Worm (Caenorhabditis elegans) whole organism, L1 larva: ENCODE measurements around the gene srh-148.
A peak's percentile ranks its signal among the peaks of the same experiment; 100 is the strongest.

Experiments used
- C34B4.2 ChIP-seq: sonication (generic microtip); optimal IDR thresholded peaks from 2 replicates; lab custom pipeline; 2017; ENCODE audit warnings: mild to moderate bottlenecking, missing genetic modification characterization, missing compliant biosample characterization
- F16B12.6 ChIP-seq: fragments of 150-350 bp; optimal IDR thresholded peaks from 2 replicates; lab custom pipeline; 2014; ENCODE audit warnings: missing biosample characterization, missing genetic modification characterization
- aly-2 ChIP-seq: fragments of 150-350 bp; optimal IDR thresholded peaks from 2 replicates; lab custom pipeline; 2014; ENCODE audit warnings: missing biosample characterization, missing genetic modification characterization
- ama-1 ChIP-seq: fragments of 150-350 bp; optimal IDR thresholded peaks from 2 replicates; lab custom pipeline; 2014
- ces-1 ChIP-seq: fragments of 150-350 bp; optimal IDR thresholded peaks from 2 replicates; lab custom pipeline; 2014; ENCODE audit warnings: missing biosample characterization, missing genetic modification reagents, missing genetic modification characterization
- dpl-1 ChIP-seq, 3 experiments: fragments of 150-350 bp in 2 of 3; sonication (generic microtip) in 1 of 3; optimal IDR thresholded peaks; 2 replicates each; lab custom pipeline; 2014 to 2017; ENCODE audit warnings: missing biosample characterization in 3 of 3, missing genetic modification characterization in 3 of 3, missing genetic modification reagents in 3 of 3
- dsc-1 ChIP-seq: sonication (generic microtip); optimal IDR thresholded peaks from 2 replicates; lab custom pipeline; 2016; ENCODE audit warnings: mild to moderate bottlenecking, missing genetic modification characterization, missing compliant biosample characterization
- egl-27 ChIP-seq, 2 experiments: fragments of 150-350 bp in 1 of 2; sonication (generic microtip); optimal IDR thresholded peaks; 3 replicates each; lab custom pipeline; 2017 to 2018; ENCODE audit warnings: missing biosample characterization in 2 of 2, missing genetic modification characterization in 2 of 2, missing genetic modification reagents in 2 of 2
- elt-2 ChIP-seq: sonication (generic microtip); optimal IDR thresholded peaks from 2 replicates; lab custom pipeline; 2016; ENCODE audit warnings: missing genetic modification characterization, mild to moderate bottlenecking, inconsistent platforms, missing compliant biosample characterization, missing genetic modification reagents
- fkh-8 ChIP-seq: sonication (generic microtip); optimal IDR thresholded peaks from 2 replicates; lab custom pipeline; 2016; ENCODE audit warnings: mild to moderate bottlenecking, missing genetic modification characterization, missing compliant biosample characterization
- fos-1 ChIP-seq: fragments of 150-350 bp; optimal IDR thresholded peaks from 2 replicates; lab custom pipeline; 2014; ENCODE audit warnings: missing biosample characterization, missing genetic modification characterization
- hlh-4 ChIP-seq: sonication (generic microtip); optimal IDR thresholded peaks from 2 replicates; lab custom pipeline; 2016; ENCODE audit warnings: mild to moderate bottlenecking, missing genetic modification characterization, missing compliant biosample characterization
- hpl-2 ChIP-seq: fragments of 150-350 bp; optimal IDR thresholded peaks from 2 replicates; lab custom pipeline; 2014; ENCODE audit warnings: missing biosample characterization, missing genetic modification reagents, missing genetic modification characterization
- irx-1 ChIP-seq: sonication (generic microtip); optimal IDR thresholded peaks from 2 replicates; lab custom pipeline; 2016; ENCODE audit warnings: missing genetic modification characterization, missing compliant biosample characterization
- lin-14 ChIP-seq: fragments of 200-800 bp; sonication (Bioruptor generic); optimal IDR thresholded peaks from 2 replicates; lab custom pipeline; 2018; ENCODE audit warnings: mild to moderate bottlenecking, missing genetic modification characterization, moderate library complexity, missing compliant biosample characterization
- lin-15B ChIP-seq: fragments of 150-350 bp; sonication (generic microtip); optimal IDR thresholded peaks from 3 replicates; lab custom pipeline; 2014; ENCODE audit warnings: missing biosample characterization, missing genetic modification characterization
- lin-35 ChIP-seq, 2 experiments: fragments of 150-350 bp; optimal IDR thresholded peaks; 2 replicates each; lab custom pipeline; 2014; ENCODE audit warnings: missing biosample characterization in 2 of 2, missing genetic modification characterization in 2 of 2, missing genetic modification reagents in 2 of 2
- lir-3 ChIP-seq: sonication (generic microtip); optimal IDR thresholded peaks from 2 replicates; lab custom pipeline; 2016; ENCODE audit warnings: mild to moderate bottlenecking, missing genetic modification characterization, moderate library complexity, missing compliant biosample characterization; ENCODE audit not compliant: poor library complexity
- lsy-2 ChIP-seq, 2 experiments: fragments of 150-350 bp; optimal IDR thresholded peaks; 2 replicates each; lab custom pipeline; 2014; ENCODE audit warnings: missing biosample characterization in 2 of 2, missing genetic modification characterization in 2 of 2
- mef-2 ChIP-seq: fragments of 150-350 bp; optimal IDR thresholded peaks from 2 replicates; lab custom pipeline; 2014; ENCODE audit warnings: missing biosample characterization, missing genetic modification characterization
- nhr-11 ChIP-seq: fragments of 150-350 bp; optimal IDR thresholded peaks from 2 replicates; lab custom pipeline; 2014; ENCODE audit warnings: missing biosample characterization, missing genetic modification characterization
- nhr-20 ChIP-seq: sonication (generic microtip); optimal IDR thresholded peaks from 2 replicates; lab custom pipeline; 2016; ENCODE audit warnings: mild to moderate bottlenecking, missing genetic modification characterization, missing compliant biosample characterization
- nhr-84 ChIP-seq: sonication (generic microtip); optimal IDR thresholded peaks from 2 replicates; lab custom pipeline; 2017; ENCODE audit warnings: missing biosample characterization, missing genetic modification characterization
- nhr-90 ChIP-seq: sonication (generic microtip); optimal IDR thresholded peaks from 2 replicates; lab custom pipeline; 2016; ENCODE audit warnings: mild to moderate bottlenecking, missing genetic modification characterization, missing compliant biosample characterization; ENCODE audit not compliant: poor library complexity
- skn-1 ChIP-seq: fragments of 150-350 bp; optimal IDR thresholded peaks from 2 replicates; lab custom pipeline; 2014; ENCODE audit warnings: missing biosample characterization, missing genetic modification characterization
- sox-4 ChIP-seq: sonication (generic microtip); optimal IDR thresholded peaks from 2 replicates; lab custom pipeline; 2016; ENCODE audit warnings: missing genetic modification characterization, missing compliant biosample characterization
- tlp-1 ChIP-seq: fragments of 150-350 bp; optimal IDR thresholded peaks from 2 replicates; lab custom pipeline; 2014; ENCODE audit warnings: missing biosample characterization, missing genetic modification characterization
- zag-1 ChIP-seq: fragments of 150-350 bp; optimal IDR thresholded peaks from 2 replicates; lab custom pipeline; 2014; ENCODE audit warnings: missing biosample characterization, missing genetic modification characterization
- ztf-11 ChIP-seq, 2 experiments: sonication (generic microtip); optimal IDR thresholded peaks; 2 replicates each; lab custom pipeline; 2016 to 2017; ENCODE audit warnings: missing genetic modification characterization in 2 of 2, missing biosample characterization in 1 of 2, missing compliant biosample characterization in 1 of 2

srh-148 gene

DNA sequence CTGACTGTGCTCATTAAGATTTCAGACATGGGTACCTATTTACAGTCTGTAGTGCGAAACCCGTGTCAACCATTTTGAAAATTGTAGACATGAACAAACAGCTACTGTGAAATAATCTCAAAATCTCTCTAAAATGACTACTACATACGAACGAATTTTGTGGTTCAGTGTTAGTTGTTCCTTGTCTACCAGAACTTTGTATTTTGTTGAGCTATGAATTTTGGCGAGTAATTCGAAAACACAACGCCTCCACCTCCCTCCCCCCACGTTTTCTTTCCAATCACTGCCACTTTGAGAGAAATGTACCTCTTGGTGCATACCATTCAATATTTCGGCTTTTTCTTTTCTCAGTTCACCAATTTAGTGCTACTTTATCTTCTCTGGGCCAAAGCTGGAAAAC is 34.5 kb upstream of the srh-148 start, which contains the start of gene T06C12.11:
Gene T06C12.11 (plus strand): TSS at position 301 of the 400 bp plus-strand sequence.
- TF ChIP-seq aly-2 (tag; lab: Kevin White, UChicago) (no peak), dsc-1 (tag; lab: Kevin White, UChicago) (no peak), F16B12.6 (tag; lab: Kevin White, UChicago) (no peak)

DNA sequence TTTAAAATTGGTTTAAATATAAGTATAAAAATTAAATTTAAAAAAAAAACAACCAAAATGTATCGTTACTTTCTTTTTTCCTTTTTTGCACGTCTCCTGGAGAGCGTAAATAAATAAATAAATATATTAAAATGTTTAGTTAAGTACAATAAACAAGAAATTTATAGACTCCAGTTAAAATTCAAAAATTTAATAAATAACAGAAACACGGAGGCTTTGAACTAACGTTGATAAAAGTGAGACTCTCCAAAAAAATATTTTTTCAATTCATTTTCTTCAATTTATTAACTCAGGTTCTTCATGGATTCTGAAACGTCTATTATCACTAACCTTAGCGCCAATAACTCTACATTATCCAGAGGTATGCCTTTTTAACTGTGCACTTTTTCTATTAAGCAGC is 33.6 kb upstream of the srh-148 start, which contains the start of gene T06C12.12:
Gene T06C12.12 (plus strand): TSS at position 301 of the 400 bp plus-strand sequence.
- no peak for TF ChIP-seq dsc-1 (tag; lab: Kevin White, UChicago)
- TF ChIP-seq mef-2 (tag; lab: Kevin White, UChicago) = no peak
- no peak for TF ChIP-seq skn-1 (tag; lab: Kevin White, UChicago)
- TF ChIP-seq irx-1 (tag; lab: Kevin White, UChicago) = no peak
- TF ChIP-seq nhr-11 (tag; lab: Kevin White, UChicago) = no peak
- no peak for TF ChIP-seq zag-1 (tag; lab: Kevin White, UChicago)
- no peak for TF ChIP-seq lsy-2 (tag; optimal IDR thresholded peaks at IDR 0.05; lab: Kevin White, UChicago)
- no peak for TF ChIP-seq lin-14 (GFP tag; lab: Kevin White, UChicago)
- no peak for TF ChIP-seq ama-1

ce11 chrV:15891279-15891678 is 33.1 kb upstream of the srh-148 start:
- TF ChIP-seq ces-1 (no peak), hlh-4 (tag; lab: Kevin White, UChicago) (no peak), zag-1 (tag; lab: Kevin White, UChicago) (no peak), fkh-8 (peak; percentile 10), lin-35 (GFP tag; optimal IDR thresholded peaks at IDR 0.05; lab: Kevin White, UChicago) (peak in 1 of 2 experiments; percentile 27), elt-2 (tag; lab: Kevin White, UChicago) (peak; percentile 57), nhr-84 (no peak), lin-14 (GFP tag; lab: Kevin White, UChicago) (peak; percentile 23)

DNA sequence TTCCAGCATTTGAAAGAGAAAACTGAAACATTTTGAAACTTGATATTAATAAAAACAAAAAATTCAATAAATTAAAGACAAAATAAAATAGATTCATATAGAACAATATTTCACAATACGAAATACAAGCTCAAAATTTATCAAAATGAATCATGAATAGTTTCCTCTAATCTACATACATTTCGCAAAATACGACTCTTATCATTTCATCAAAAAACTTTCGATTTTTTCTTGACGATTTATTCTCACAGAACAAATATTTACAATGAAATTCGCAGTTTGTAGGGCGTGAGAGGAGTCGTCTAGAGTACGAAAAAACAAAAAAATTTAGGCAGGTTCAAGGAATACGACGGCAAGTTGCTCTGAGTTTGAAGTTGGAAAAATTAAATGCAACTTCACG is 31.9 kb upstream of the srh-148 start:
- peak; percentile 57 for TF ChIP-seq elt-2 (tag; lab: Kevin White, UChicago)
- no peak for TF ChIP-seq dpl-1 (GFP tag; optimal IDR thresholded peaks at IDR 0.05; lab: Kevin White, UChicago)
- TF ChIP-seq, all 84 proteins: peak for 1

DNA sequence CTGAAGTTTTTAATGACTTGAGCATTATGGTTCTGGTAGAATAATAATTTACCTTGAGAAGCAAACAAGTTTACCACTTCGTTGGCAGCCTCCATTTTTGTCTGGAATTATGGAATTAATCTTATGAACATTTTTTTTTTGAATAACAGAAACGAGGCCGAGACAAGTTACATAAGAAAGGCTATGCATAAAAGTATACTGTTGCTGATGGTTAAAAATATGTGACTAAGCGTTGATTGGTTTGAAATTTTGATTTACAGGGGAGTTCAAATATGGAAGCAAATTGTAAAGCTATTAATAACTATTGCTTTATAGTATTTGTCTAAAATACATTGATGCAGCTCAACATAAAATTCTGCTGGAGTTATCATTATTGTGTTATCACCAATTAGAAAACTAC is 30.6 kb upstream of the srh-148 start, which contains the start of gene cgt-1:
Gene cgt-1 (minus strand): TSS at position 101 of the 400 bp plus-strand sequence.
- TF ChIP-seq lir-3 (tag; lab: Kevin White, UChicago) = no peak
- no peak for TF ChIP-seq hpl-2 (GFP tag; lab: Kevin White, UChicago)
- TF ChIP-seq egl-27 (tag; optimal IDR thresholded peaks at IDR 0.05; lab: Kevin White, UChicago) = no peak
- TF ChIP-seq elt-2 (tag; lab: Kevin White, UChicago) = peak; percentile 24
- TF ChIP-seq sox-4 (tag; lab: Kevin White, UChicago) = no peak
- TF ChIP-seq, all 84 proteins: peak for 1

- TF ChIP-seq lin-15B (no peak), ztf-11 (tag; optimal IDR thresholded peaks at IDR 0.05; lab: Kevin White, UChicago) (no peak), fos-1 (no peak), tlp-1 (tag; lab: Kevin White, UChicago) (peak; percentile 19), mef-2 (tag; lab: Kevin White, UChicago) (no peak), lsy-2 (tag; optimal IDR thresholded peaks at IDR 0.05; lab: Kevin White, UChicago) (no peak), elt-2 (tag; lab: Kevin White, UChicago) (peak; percentile 87), nhr-90 (tag; lab: Kevin White, UChicago) (peak; percentile 18), nhr-20 (peak; percentile 24), C34B4.2 (tag; lab: Kevin White, UChicago) (no peak), lin-35 (GFP tag; optimal IDR thresholded peaks at IDR 0.05; lab: Kevin White, UChicago) (peak in 1 of 2 experiments; percentile 25)
- TF ChIP-seq, all 84 proteins: peak for 5
These were observed 29.6 kb upstream of the srh-148 start for ce11 chrV:15887708-15888295.
